Worm (Caenorhabditis elegans) whole organism, young adult: ENCODE measurements around the gene F41G4.7.

Experiments
- F23B12.7 ChIP-seq: sonication (generic microtip); optimal IDR thresholded peaks from 2 replicates; lab custom pipeline; 2017; ENCODE audit warnings: missing genetic modification characterization, mild to moderate bottlenecking, missing compliant biosample characterization, antibody characterized with exemption, moderate library complexity; ENCODE audit not compliant: insufficient read depth
- F37B4.10 ChIP-seq: fragments of 200-800 bp; sonication (Bioruptor generic); IDR thresholded peaks from 2 replicates; pipeline ENCODE4 v1.3.6; 2022; ENCODE audit warnings: missing genetic modification characterization, missing compliant biosample characterization
- dox-1 ChIP-seq: fragments of 200-800 bp; sonication (Bioruptor generic); IDR thresholded peaks from 2 replicates; pipeline ENCODE4 v1.3.6; 2022; ENCODE audit warnings: missing genetic modification reagents, missing genetic modification characterization, missing compliant biosample characterization
- ets-4 ChIP-seq: fragments of 200-800 bp; sonication (Bioruptor generic); optimal IDR thresholded peaks from 2 replicates; lab custom pipeline; 2018; ENCODE audit warnings: mild to moderate bottlenecking, missing genetic modification characterization, missing compliant biosample characterization
- snpc-4 ChIP-seq, 5 experiments: fragments of 150-350 bp in 1 of 5; sonication (generic microtip) in 4 of 5; optimal IDR thresholded peaks; 2 replicates each; lab custom pipeline; 2014 to 2018; ENCODE audit warnings: missing genetic modification characterization in 5 of 5, missing biosample characterization in 3 of 5, antibody characterized with exemption in 2 of 5, mild to moderate bottlenecking in 2 of 5, missing compliant biosample characterization in 2 of 5, missing genotype in 2 of 5, moderate library complexity in 2 of 5, missing genetic modification reagents in 1 of 5
- ztf-26 ChIP-seq: sonication (generic microtip); optimal IDR thresholded peaks from 2 replicates; lab custom pipeline; 2017; ENCODE audit warnings: missing genetic modification characterization, missing compliant biosample characterization

ce11 chrX:16803545-16803944 lies 32.7 kb downstream of the F41G4.7 start:
- TF ChIP-seq F37B4.10 (GFP tag; lab: Robert Waterston, UW) (no peak), ztf-26 (no peak), ets-4 (no peak), snpc-4 (GFP tag; optimal IDR thresholded peaks at IDR 0.05; lab: Kevin White, UChicago) (no peak), snpc-4 (tag; optimal IDR thresholded peaks at IDR 0.05; lab: Kevin White, UChicago) (no peak), dox-1 (no peak), F23B12.7 (tag; lab: Kevin White, UChicago) (no peak)
